Fruit fly (Drosophila melanogaster): ENCODE data around the gene Acp24A4.

Acp24A4 gene

DNA sequence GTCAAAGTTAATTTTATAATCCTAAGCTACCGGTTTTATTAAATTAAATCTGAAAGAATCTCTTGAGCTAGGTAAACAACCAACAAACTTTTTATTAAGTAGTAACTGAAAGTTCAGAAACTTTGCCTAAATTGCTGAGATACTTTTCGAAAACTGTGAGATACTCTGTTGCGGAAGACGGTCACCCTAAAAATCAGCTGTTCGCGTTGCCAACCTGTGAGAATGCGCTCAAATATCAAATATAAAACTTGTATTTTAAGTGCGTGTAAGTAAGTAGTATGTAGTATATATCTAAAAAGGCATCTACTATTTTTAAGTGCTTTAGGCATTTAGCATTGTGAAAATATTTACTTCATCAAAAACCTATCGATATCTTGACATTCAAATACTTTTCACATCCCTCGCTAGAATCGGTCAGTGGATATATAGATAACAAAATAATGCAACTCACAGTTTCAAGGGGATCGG lies 19.3 kb upstream of the Acp24A4 start, which contains the start of the genes CG31955 and CG2818 (continued):
- TF ChIP-seq CG15269 (tag; optimal IDR thresholded peaks at IDR 0.05) (peak; percentile 9), BEAF-32 (GFP tag; optimal IDR thresholded peaks at IDR 0.05) (peak; percentile 80), B-H2 (GFP tag; optimal IDR thresholded peaks at IDR 0.05) (peak; percentile 23)

DNA sequence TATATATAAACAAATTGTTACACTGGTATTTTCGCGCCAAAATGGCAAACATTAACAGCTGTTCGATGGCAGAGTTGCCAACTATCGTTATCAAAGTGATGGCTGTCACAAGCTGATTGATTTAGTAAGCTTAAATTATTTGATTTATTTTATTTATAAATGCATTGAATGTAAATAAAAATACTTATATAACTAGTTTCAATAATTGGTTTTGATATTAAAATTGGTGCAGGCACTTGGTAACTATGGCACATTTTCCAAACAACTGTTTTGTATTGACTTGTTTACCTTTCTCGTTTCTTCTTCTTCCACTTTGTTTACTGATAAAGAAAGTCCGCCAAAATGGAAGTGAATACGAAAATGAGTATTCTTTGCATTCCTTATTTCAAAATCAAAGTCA lies 18.0 kb upstream of the Acp24A4 start, which contains the start of gene cutlet:
cutlet (minus strand) TSS at position 84 of the 400 bp plus-strand sequence.
- TF ChIP-seq Lhr (GFP tag; optimal IDR thresholded peaks at IDR 0.05) (peak; percentile 5), vvl (GFP tag; IDR thresholded peaks at IDR 0.05) (0 out of 2 replicates have a peak, but pooled peaks have one; percentile 23), sens (GFP tag) (peak; percentile 63), lov (optimal IDR thresholded peaks at IDR 0.05) (no peak), lov (GFP tag; IDR thresholded peaks at IDR 0.05) (no peak), HLH3B (GFP tag; IDR thresholded peaks at IDR 0.05) (no peak), sug (tag; optimal IDR thresholded peaks at IDR 0.05) (peak; percentile 25), Sox100B (GFP tag; optimal IDR thresholded peaks at IDR 0.05) (peak; percentile 44), CG4617 (GFP tag; optimal IDR thresholded peaks at IDR 0.05; ENCODE audit: borderline replicate concordance) (peak; percentile 6), Meics (GFP tag; optimal IDR thresholded peaks at IDR 0.05) (peak; percentile 40), gt (GFP tag; IDR thresholded peaks at IDR 0.05) (no peak), CG8290 (GFP tag; optimal IDR thresholded peaks at IDR 0.05) (no peak), CG8290 (tag; optimal IDR thresholded peaks at IDR 0.05) (no peak), prd (optimal IDR thresholded peaks at IDR 0.05) (no peak), prd (GFP tag; IDR thresholded peaks at IDR 0.05) (no peak), tio (GFP tag; optimal IDR thresholded peaks at IDR 0.05) (no peak), Hr78 (GFP tag; optimal IDR thresholded peaks at IDR 0.05) (no peak), CG15269 (tag; optimal IDR thresholded peaks at IDR 0.05) (no peak), pzg (GFP tag; optimal IDR thresholded peaks at IDR 0.05) (peak; percentile 63), CG7928 (GFP tag; optimal IDR thresholded peaks at IDR 0.05) (no peak), CG13287 (GFP tag; IDR thresholded peaks at IDR 0.05; ENCODE audit: partially characterized antibody) (peak; percentile 52; the same call in 1 of the 2 replicates), gfzf (GFP tag; optimal IDR thresholded peaks at IDR 0.05) (peak; percentile 25), Nf-YC (tag; optimal IDR thresholded peaks at IDR 0.05) (peak; percentile 16), CG6854 (GFP tag; optimal IDR thresholded peaks at IDR 0.05) (no peak), D19B (GFP tag; optimal IDR thresholded peaks at IDR 0.05) (no peak), CG17385 (GFP tag; optimal IDR thresholded peaks at IDR 0.05) (peak; percentile 75), Dp (GFP tag; optimal IDR thresholded peaks at IDR 0.05) (peak; percentile 85), CG13624 (GFP tag; optimal IDR thresholded peaks at IDR 0.05) (no peak), CG5245 (GFP tag; optimal IDR thresholded peaks at IDR 0.05) (no peak), sd (tag; optimal IDR thresholded peaks at IDR 0.05) (peak; percentile 74), BEAF-32 (GFP tag; optimal IDR thresholded peaks at IDR 0.05) (peak; percentile 48), E2f1 (GFP tag; IDR thresholded peaks at IDR 0.05) (peak; percentile 86), CG10267 (tag; optimal IDR thresholded peaks at IDR 0.05) (peak; percentile 6), CG12744 (GFP tag; optimal IDR thresholded peaks at IDR 0.05) (no peak), CG4820 (GFP tag; optimal IDR thresholded peaks at IDR 0.05) (no peak), amos (GFP tag; IDR thresholded peaks at IDR 0.05; ENCODE audit: partially characterized antibody) (peak; percentile 22; the same call in 1 of the 2 replicates), stwl (tag; optimal IDR thresholded peaks at IDR 0.05) (peak; percentile 59), Poxn (GFP tag; IDR thresholded peaks at IDR 0.05) (no peak), CG15601 (tag; optimal IDR thresholded peaks at IDR 0.05) (peak; percentile 24), dimm (GFP tag; IDR thresholded peaks at IDR 0.05) (no peak), MBD-R2 (GFP tag; IDR thresholded peaks at IDR 0.05) (peak; percentile 92), CG7963 (GFP tag; IDR thresholded peaks at IDR 0.05; ENCODE audit: partially characterized antibody) (no peak), Atf3 (GFP tag; optimal IDR thresholded peaks at IDR 0.05) (no peak), Antp (GFP tag; optimal IDR thresholded peaks at IDR 0.05) (no peak), Bgb (GFP tag; IDR thresholded peaks at IDR 0.05; ENCODE audit: partially characterized antibody) (no peak), ci (GFP tag; IDR thresholded peaks at IDR 0.05) (no peak), HmgZ (tag; optimal IDR thresholded peaks at IDR 0.05) (peak; percentile 6), CG3847 (GFP tag; IDR thresholded peaks at IDR 0.05) (peak; percentile 57)

Measured in whole organism, embryonic.